Fruit fly (Drosophila melanogaster) whole organism, wandering third instar larva: ENCODE data around the gene erm.
A peak's percentile ranks its signal among the peaks of the same experiment; 100 is the strongest.

Source experiments
- Abd-B ChIP-seq: fragments of >200 bp; optimal IDR thresholded peaks from 2 replicates; lab custom pipeline; 2017; ENCODE audit warnings: missing biosample characterization, missing genetic modification characterization
- CG32264 ChIP-seq: fragments of 200-800 bp; sonication (Bioruptor generic); optimal IDR thresholded peaks from 2 replicates; lab custom pipeline; 2016; ENCODE audit warnings: missing biosample characterization, missing genetic modification characterization
- CG9705 ChIP-seq: fragments of 200-800 bp; sonication (Bioruptor generic); optimal IDR thresholded peaks from 2 replicates; lab custom pipeline; 2018; ENCODE audit warnings: missing biosample characterization, mild to moderate bottlenecking, missing genetic modification characterization
- CrebA ChIP-seq: fragments of 200-800 bp; sonication (Bioruptor generic); optimal IDR thresholded peaks from 2 replicates; lab custom pipeline; 2016; ENCODE audit warnings: missing biosample characterization, mild to moderate bottlenecking, missing genetic modification characterization, borderline replicate concordance
- Dfd ChIP-seq: fragments of >200 bp; optimal IDR thresholded peaks from 2 replicates; lab custom pipeline; 2017; ENCODE audit warnings: missing biosample characterization, missing genetic modification characterization
- Dif ChIP-seq: fragments of 200-275, 200-300 bp; sonication (Bioruptor generic); optimal IDR thresholded peaks from 2 replicates; lab custom pipeline; 2018; ENCODE audit warnings: missing biosample characterization, missing genetic modification characterization; ENCODE audit not compliant: partially characterized antibody
- GATAd ChIP-seq: sonication (Bioruptor generic); optimal IDR thresholded peaks from 2 replicates; lab custom pipeline; 2016; ENCODE audit warnings: missing biosample characterization, missing genetic modification characterization
- HLH106 ChIP-seq: fragments of 200-800 bp; optimal IDR thresholded peaks from 3 replicates; lab custom pipeline; 2019; ENCODE audit warnings: missing biosample characterization, mild to moderate bottlenecking, missing genetic modification characterization, moderate library complexity
- Hnf4 ChIP-seq: fragments of 200-800 bp; sonication (Bioruptor generic); optimal IDR thresholded peaks from 2 replicates; lab custom pipeline; 2016; ENCODE audit warnings: missing biosample characterization, mild to moderate bottlenecking, missing genetic modification characterization
- Hr78 ChIP-seq: fragments of >200 bp; optimal IDR thresholded peaks from 2 replicates; lab custom pipeline; 2017; ENCODE audit warnings: missing biosample characterization, missing genetic modification characterization
- Hr83 ChIP-seq: fragments of 200-300 bp; sonication (Bioruptor generic); optimal IDR thresholded peaks from 2 replicates; lab custom pipeline; 2016; ENCODE audit warnings: missing biosample characterization, mild to moderate bottlenecking, missing genetic modification characterization, moderate library complexity; ENCODE audit not compliant: poor library complexity, severe bottlenecking
- Jra ChIP-seq: sonication (Bioruptor generic); optimal IDR thresholded peaks from 2 replicates; lab custom pipeline; 2016; ENCODE audit warnings: missing biosample characterization, missing genetic modification characterization
- Mio ChIP-seq: sonication (Bioruptor generic); optimal IDR thresholded peaks from 2 replicates; lab custom pipeline; 2016; ENCODE audit warnings: missing biosample characterization, missing genetic modification characterization
- Myc ChIP-seq: fragments of >200 bp; optimal IDR thresholded peaks from 2 replicates; lab custom pipeline; 2017
- N ChIP-seq: fragments of >200 bp; optimal IDR thresholded peaks from 2 replicates; lab custom pipeline; 2018; ENCODE audit warnings: missing biosample characterization, missing external identifiers, missing genetic modification characterization
- OdsH ChIP-seq: fragments of 200-800 bp; sonication (Bioruptor generic); optimal IDR thresholded peaks from 2 replicates; lab custom pipeline; 2016; ENCODE audit warnings: missing biosample characterization, mild to moderate bottlenecking, missing genetic modification characterization
- Rel ChIP-seq, 2 experiments: fragments of 200-800 bp; sonication (Bioruptor generic) in 1 of 2; optimal IDR thresholded peaks; 2 replicates in 1 of 2; 3 replicates in 1 of 2; lab custom pipeline; 2016 to 2019; ENCODE audit warnings: mild to moderate bottlenecking in 2 of 2, missing biosample characterization in 2 of 2, missing genetic modification characterization in 2 of 2, moderate library complexity in 1 of 2
- Sp1 ChIP-seq: fragments of 200-800 bp; sonication (Bioruptor generic); optimal IDR thresholded peaks from 3 replicates; lab custom pipeline; 2019; ENCODE audit warnings: missing biosample characterization, mild to moderate bottlenecking, missing genetic modification characterization, moderate library complexity
- Vsx2 ChIP-seq: fragments of 200-300, 225-300 bp; sonication (Bioruptor generic); optimal IDR thresholded peaks from 2 replicates; lab custom pipeline; 2018; ENCODE audit warnings: missing biosample characterization, missing genetic modification characterization; ENCODE audit not compliant: partially characterized antibody
- br ChIP-seq: fragments of 200-800 bp; sonication (Bioruptor generic); optimal IDR thresholded peaks from 2 replicates; lab custom pipeline; 2016; ENCODE audit warnings: missing biosample characterization, missing genetic modification characterization
- brk ChIP-seq: fragments of 200-800 bp; sonication (Bioruptor generic); optimal IDR thresholded peaks from 2 replicates; lab custom pipeline; 2016; ENCODE audit warnings: missing biosample characterization, mild to moderate bottlenecking, missing genetic modification characterization
- dl ChIP-seq, 2 experiments: fragments of 175-275, 200-275 bp in 1 of 2; fragments of 200-275 bp in 1 of 2; sonication (Bioruptor generic); optimal IDR thresholded peaks; lab custom pipeline; 2018; ENCODE audit warnings: mild to moderate bottlenecking in 2 of 2, missing biosample characterization in 2 of 2, missing genetic modification characterization in 2 of 2, moderate library complexity in 2 of 2; ENCODE audit not compliant: partially characterized antibody in 2 of 2, insufficient read depth in 1 of 2
- dmrt93B ChIP-seq: fragments of 200-800 bp; sonication (Bioruptor generic); optimal IDR thresholded peaks from 2 replicates; lab custom pipeline; 2018; ENCODE audit warnings: missing biosample characterization, mild to moderate bottlenecking, missing genetic modification characterization
- dsf ChIP-seq: sonication (Bioruptor generic); optimal IDR thresholded peaks from 2 replicates; lab custom pipeline; 2016; ENCODE audit warnings: missing biosample characterization, missing genetic modification characterization, borderline replicate concordance
- ey ChIP-seq: fragments of 200-800 bp; sonication (Bioruptor generic); optimal IDR thresholded peaks from 2 replicates; lab custom pipeline; 2016; ENCODE audit warnings: missing biosample characterization, missing genetic modification characterization
- foxo ChIP-seq, 2 experiments: fragments of 200-800 bp; sonication (Bioruptor generic); optimal IDR thresholded peaks; 2 replicates in 1 of 2; 3 replicates in 1 of 2; lab custom pipeline; 2016 to 2017; ENCODE audit warnings: missing biosample characterization in 2 of 2, missing genetic modification characterization in 2 of 2
- fru ChIP-seq: fragments of 200-800 bp; sonication (Bioruptor generic); optimal IDR thresholded peaks from 3 replicates; lab custom pipeline; 2016; ENCODE audit warnings: missing biosample characterization, mild to moderate bottlenecking, missing genetic modification characterization
- h ChIP-seq: fragments of 200-800 bp; sonication (Bioruptor generic); optimal IDR thresholded peaks from 3 replicates; lab custom pipeline; 2016; ENCODE audit warnings: missing biosample characterization, mild to moderate bottlenecking, missing genetic modification characterization
- jim ChIP-seq: fragments of 175-275, 200-325 bp; sonication (Bioruptor generic); optimal IDR thresholded peaks from 2 replicates; lab custom pipeline; 2016; ENCODE audit warnings: missing biosample characterization, mild to moderate bottlenecking, missing genetic modification characterization
- lola ChIP-seq: fragments of >200 bp; optimal IDR thresholded peaks from 2 replicates; lab custom pipeline; 2017; ENCODE audit warnings: missing biosample characterization, missing genetic modification characterization
- pan ChIP-seq: fragments of >200 bp; optimal IDR thresholded peaks from 2 replicates; lab custom pipeline; 2017
- psq ChIP-seq: fragments of 200-800 bp; sonication (Bioruptor generic); optimal IDR thresholded peaks from 3 replicates; lab custom pipeline; 2017; ENCODE audit warnings: missing biosample characterization, mild to moderate bottlenecking, missing genetic modification characterization, moderate library complexity
- rgr ChIP-seq: fragments of 200-800 bp; sonication (Bioruptor generic); optimal IDR thresholded peaks from 3 replicates; lab custom pipeline; 2016; ENCODE audit warnings: missing biosample characterization, mild to moderate bottlenecking, missing genetic modification characterization
- sage ChIP-seq: fragments of 200-800 bp; sonication (Bioruptor generic); optimal IDR thresholded peaks from 2 replicates; lab custom pipeline; 2016; ENCODE audit warnings: missing biosample characterization, mild to moderate bottlenecking, missing genetic modification characterization
- sv ChIP-seq: fragments of 200-800 bp; sonication (Bioruptor generic); optimal IDR thresholded peaks from 3 replicates; lab custom pipeline; 2016; ENCODE audit warnings: missing biosample characterization, missing genetic modification characterization
- tai ChIP-seq: sonication (Bioruptor generic); optimal IDR thresholded peaks from 2 replicates; lab custom pipeline; 2016; ENCODE audit warnings: missing biosample characterization, missing genetic modification characterization
- usp ChIP-seq: fragments of >200 bp; optimal IDR thresholded peaks from 2 replicates; lab custom pipeline; 2017; ENCODE audit warnings: missing biosample characterization, missing genetic modification characterization
- woc ChIP-seq: sonication (Bioruptor generic); optimal IDR thresholded peaks from 2 replicates; lab custom pipeline; 2016; ENCODE audit warnings: missing biosample characterization, mild to moderate bottlenecking, missing genetic modification characterization

The erm gene

DNA sequence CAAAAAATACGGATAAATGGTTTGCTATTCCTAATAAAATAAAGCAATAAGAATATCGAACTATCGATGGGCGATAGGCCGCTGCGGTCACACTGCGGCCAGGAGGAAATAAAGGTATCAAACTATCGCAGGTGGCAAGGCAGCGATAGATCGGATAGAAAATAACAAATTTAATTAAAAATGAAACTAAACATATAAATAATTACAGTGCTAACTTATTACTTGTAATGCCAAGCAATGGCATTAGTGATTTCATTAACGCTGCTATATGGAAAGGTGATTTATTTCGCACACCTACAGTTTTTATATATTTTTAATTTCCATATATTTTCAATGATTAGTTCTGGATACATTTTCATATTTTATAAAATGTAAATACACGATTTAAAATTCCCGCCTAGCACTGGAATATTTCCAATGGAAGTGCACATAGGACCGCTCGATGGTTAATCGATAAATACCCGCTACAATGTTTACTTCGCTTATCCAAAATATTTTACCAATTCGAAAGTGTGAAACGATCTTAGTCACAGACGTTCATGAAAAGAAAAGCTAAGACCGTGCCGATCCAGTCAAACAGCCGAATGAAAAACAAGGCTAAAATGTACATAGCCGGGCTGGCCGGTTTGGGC, 10.7 kb upstream of the erm start, which contains the start of the genes CG15356 and CG15362:
Gene CG15356, minus strand, starts transcription at position 48 of the 632 bp plus-strand sequence.
Gene CG15362, plus strand, starts transcription at position 469 of the 632 bp plus-strand sequence.
- no peak for TF ChIP-seq Hnf4 (GFP tag; lab: Kevin White, UChicago)
- TF ChIP-seq Rel (GFP tag; optimal IDR thresholded peaks at IDR 0.05; lab: Kevin White, UChicago): no peak
- no peak for TF ChIP-seq Rel (tag; optimal IDR thresholded peaks at IDR 0.05; lab: Kevin White, UChicago)
- TF ChIP-seq dmrt93B (GFP tag; lab: Kevin White, UChicago): no peak
- no peak for TF ChIP-seq jim (GFP tag; lab: Kevin White, UChicago)
- peak in 1 of 2 experiments; percentile 31 for TF ChIP-seq foxo (GFP tag; optimal IDR thresholded peaks at IDR 0.05; lab: Kevin White, UChicago)
- peak; percentile 13 for TF ChIP-seq fru (GFP tag; lab: Kevin White, UChicago)
- peak; percentile 6 for TF ChIP-seq rgr
- no peak for TF ChIP-seq pan (lab: Kevin White, UChicago)
- TF ChIP-seq dsf (GFP tag; lab: Kevin White, UChicago): no peak
- no peak for TF ChIP-seq tai (GFP tag; lab: Kevin White, UChicago)
- no peak for TF ChIP-seq dl (GFP tag; optimal IDR thresholded peaks at IDR 0.05; lab: Kevin White, UChicago; ENCODE audit: insufficient read depth in 1 of 2, partially characterized antibody in 2 of 2)
- peak; percentile 48 for TF ChIP-seq woc (GFP tag; lab: Kevin White, UChicago)
- no peak for TF ChIP-seq Mio
- TF ChIP-seq ey (GFP tag; lab: Kevin White, UChicago): no peak
- no peak for TF ChIP-seq Dfd (GFP tag; lab: Kevin White, UChicago)
- TF ChIP-seq sage (GFP tag; lab: Kevin White, UChicago): peak; percentile 77
- no peak for TF ChIP-seq psq (GFP tag; lab: Kevin White, UChicago)
- no peak for TF ChIP-seq lola
- peak; percentile 39 for TF ChIP-seq CG9705 (GFP tag; lab: Kevin White, UChicago)
- peak; percentile 14 for TF ChIP-seq CG32264 (GFP tag; lab: Kevin White, UChicago)
- TF ChIP-seq Abd-B (GFP tag; lab: Kevin White, UChicago): no peak
- peak; percentile 63 for TF ChIP-seq Hr83 (GFP tag; lab: Kevin White, UChicago)
- peak; percentile 42 for TF ChIP-seq HLH106
- peak; percentile 57 for TF ChIP-seq h
- TF ChIP-seq brk (GFP tag; lab: Kevin White, UChicago): no peak
- TF ChIP-seq GATAd (GFP tag; lab: Kevin White, UChicago): no peak
- no peak for TF ChIP-seq CrebA (GFP tag; lab: Kevin White, UChicago)
- TF ChIP-seq OdsH (GFP tag; lab: Kevin White, UChicago): no peak
- no peak for TF ChIP-seq Myc
- TF ChIP-seq Vsx2 (GFP tag; lab: Kevin White, UChicago): no peak
- no peak for TF ChIP-seq Dif
- TF ChIP-seq N (GFP tag; lab: Kevin White, UChicago): no peak
- TF ChIP-seq Hr78 (GFP tag; lab: Kevin White, UChicago): no peak
- no peak for TF ChIP-seq Jra
- TF ChIP-seq usp: no peak
- no peak for TF ChIP-seq sv (GFP tag; lab: Kevin White, UChicago)
- no peak for TF ChIP-seq br
- TF ChIP-seq Sp1: peak; percentile 25
- TF ChIP-seq, all 38 proteins: peak for 11

DNA sequence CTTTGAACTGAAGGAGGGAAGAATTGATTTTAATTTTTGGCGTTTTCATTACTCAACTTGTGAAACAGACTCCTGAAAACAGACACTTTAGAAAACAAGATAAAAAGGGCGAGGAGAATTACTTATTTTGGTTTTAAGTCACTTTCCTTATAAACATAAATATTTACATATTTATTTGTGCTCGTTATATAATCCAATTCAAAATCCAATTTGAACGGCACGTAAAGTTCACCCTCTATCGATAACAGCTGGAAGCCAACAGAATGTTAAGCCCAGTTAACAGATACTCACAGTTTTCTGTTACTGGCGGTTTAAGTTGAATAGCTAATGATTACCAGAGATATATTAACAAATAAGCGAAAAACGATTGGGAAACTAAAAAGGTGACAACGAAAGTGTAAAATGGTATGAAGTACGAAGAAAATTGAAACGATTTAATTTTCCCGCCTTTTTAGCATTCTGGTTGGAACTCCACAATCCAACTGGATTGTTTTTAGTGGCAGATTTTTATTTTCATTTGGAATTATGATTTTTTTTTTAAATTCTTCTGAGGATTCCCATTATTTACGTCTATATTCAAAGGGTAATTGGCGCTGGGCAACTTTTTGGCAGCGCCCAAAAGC, 9.1 kb upstream of the erm start:
- TF ChIP-seq Hr78 (GFP tag; lab: Kevin White, UChicago) (no peak), CG32264 (GFP tag; lab: Kevin White, UChicago) (no peak), N (GFP tag; lab: Kevin White, UChicago) (no peak), usp (no peak), GATAd (GFP tag; lab: Kevin White, UChicago) (no peak), dsf (GFP tag; lab: Kevin White, UChicago) (no peak), Mio (no peak), dl (GFP tag; optimal IDR thresholded peaks at IDR 0.05; lab: Kevin White, UChicago; ENCODE audit: insufficient read depth in 1 of 2, partially characterized antibody in 2 of 2) (no peak), psq (GFP tag; lab: Kevin White, UChicago) (no peak), Dif (no peak), Sp1 (no peak), Hr83 (GFP tag; lab: Kevin White, UChicago) (no peak), Hnf4 (GFP tag; lab: Kevin White, UChicago) (no peak), Jra (no peak), HLH106 (no peak), br (no peak)
